Worm (Caenorhabditis elegans) whole organism, midembryonic: ENCODE data around the gene ZK616.65.
"Not testable (repeated sequence)": the region's sequence is repeated elsewhere in the genome, so short reads cannot be mapped to it uniquely, and the experiment has no call there.

Source experiments
- T22C8.4 ChIP-seq: fragments of 200-800 bp; sonication (Bioruptor generic); IDR thresholded peaks from 2 replicates; pipeline ENCODE4 v1.3.6; 2022; ENCODE audit warnings: missing genetic modification characterization, missing compliant biosample characterization
- cog-1 ChIP-seq: sonication (generic microtip); optimal IDR thresholded peaks from 2 replicates; lab custom pipeline; 2016; ENCODE audit warnings: missing genetic modification characterization, missing compliant biosample characterization
- flt-1 ChIP-seq: fragments of 200-800 bp; sonication (Bioruptor generic); IDR thresholded peaks from 2 replicates; pipeline ENCODE4 v1.3.6; 2022; ENCODE audit warnings: missing genetic modification characterization, missing compliant biosample characterization
- klf-2 ChIP-seq: fragments of 200-800 bp; sonication (Bioruptor generic); conservative IDR thresholded peaks from 2 replicates; pipeline ENCODE4 v1.3.6; 2022; ENCODE audit warnings: missing genetic modification reagents, missing genetic modification characterization, missing compliant biosample characterization
- med-1 ChIP-seq: sonication (generic microtip); optimal IDR thresholded peaks from 2 replicates; lab custom pipeline; 2017; ENCODE audit warnings: missing genetic modification characterization, mild to moderate bottlenecking, missing compliant biosample characterization, antibody characterized with exemption, missing genetic modification reagents; ENCODE audit not compliant: insufficient read depth
- ref-1 ChIP-seq: fragments of 200-800 bp; sonication (Bioruptor generic); conservative IDR thresholded peaks from 2 replicates; pipeline ENCODE4 v1.3.6; 2022; ENCODE audit warnings: missing genetic modification reagents, missing genetic modification characterization, missing compliant biosample characterization
- tab-1 ChIP-seq: fragments of 200-800 bp; sonication (Bioruptor generic); IDR thresholded peaks from 2 replicates; pipeline ENCODE4 v1.3.6; 2022; ENCODE audit warnings: missing genetic modification characterization, missing compliant biosample characterization
- ztf-23 ChIP-seq: fragments of 200-800 bp; sonication (Bioruptor generic); IDR thresholded peaks from 2 replicates; pipeline ENCODE4 v1.3.6; 2022; ENCODE audit warnings: missing genetic modification reagents, missing genetic modification characterization, missing compliant biosample characterization
- ztf-29 ChIP-seq: fragments of 200-800 bp; sonication (Bioruptor generic); IDR thresholded peaks from 2 replicates; pipeline ENCODE4 v1.3.6; 2022; ENCODE audit warnings: missing genetic modification reagents, missing genetic modification characterization, missing compliant biosample characterization

ZK616.65 gene

DNA sequence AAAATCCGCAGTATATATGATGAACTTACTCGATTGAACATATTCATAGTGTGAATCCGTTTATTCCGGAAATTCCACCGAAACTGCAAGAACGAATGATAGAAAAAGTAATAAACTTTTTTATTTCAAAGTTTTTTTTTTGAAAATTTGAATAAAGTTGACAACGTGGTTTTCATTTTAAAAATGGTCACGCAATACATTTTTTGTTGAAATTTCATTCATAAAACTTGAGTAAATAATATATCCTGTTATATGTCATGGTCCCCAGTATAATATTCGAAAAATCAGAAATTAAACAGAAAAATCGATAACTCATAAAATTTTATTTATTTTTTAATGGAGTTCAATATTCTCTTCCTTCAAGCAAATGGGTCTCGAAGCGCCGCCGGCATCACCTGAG is at the start of gene ZK616.65:
Gene ZK616.65, minus strand, starts transcription at position 101 of the 400 bp plus-strand sequence.
- TF ChIP-seq flt-1 (GFP tag; lab: Robert Waterston, UW) (no peak), ztf-29 (GFP tag; lab: Robert Waterston, UW) (no peak), ztf-23 (no peak), klf-2 (no peak)

DNA sequence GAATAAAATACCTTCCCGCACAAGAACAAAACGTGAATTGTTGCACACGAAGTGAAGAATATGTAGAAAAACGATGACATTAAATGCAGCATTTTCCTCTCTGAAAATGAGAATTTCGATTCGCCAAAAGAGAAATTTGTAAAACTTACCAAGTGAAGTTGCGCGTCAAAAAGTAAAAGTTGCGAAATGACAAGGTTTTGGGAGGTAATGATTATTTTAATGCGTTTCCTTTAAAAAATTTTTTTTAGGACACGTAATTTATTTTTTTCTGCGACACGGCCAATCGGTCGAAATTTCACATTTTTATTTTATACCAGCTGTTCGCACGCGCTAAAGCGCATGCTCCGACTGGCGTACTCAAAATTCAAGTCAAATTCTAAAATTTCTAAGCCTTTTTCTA is 45.0 kb upstream of the ZK616.65 start, which contains the start of gene Y4C6A.3:
Gene Y4C6A.3, minus strand, starts transcription at position 101 of the 400 bp plus-strand sequence.
- not testable (repeated sequence) for TF ChIP-seq ref-1, klf-2, ztf-23

DNA sequence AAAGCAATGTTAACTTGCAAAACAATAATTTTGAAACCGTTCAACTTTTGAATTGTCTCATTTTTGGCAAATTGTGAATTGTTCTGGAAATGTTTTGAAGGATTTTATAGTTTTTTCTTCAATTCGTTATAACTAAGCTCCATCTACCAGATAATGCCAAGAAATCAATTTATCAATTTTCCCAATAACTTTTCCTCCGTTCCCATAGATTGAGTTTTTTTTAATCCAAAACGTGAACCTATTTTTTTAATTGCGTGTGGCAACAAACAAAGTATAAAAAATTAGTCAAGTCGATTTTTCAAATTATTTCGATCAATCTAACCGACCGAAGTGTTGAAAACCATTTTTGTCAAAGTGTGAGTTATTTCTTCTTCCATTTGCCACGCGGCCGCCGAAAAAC is 41.6 kb upstream of the ZK616.65 start, which contains the start of gene Y4C6A.4:
Gene Y4C6A.4, plus strand, starts transcription at position 301 of the 400 bp plus-strand sequence.
- no peak for TF ChIP-seq klf-2
- no peak for TF ChIP-seq flt-1 (GFP tag; lab: Robert Waterston, UW)
- no peak for TF ChIP-seq ztf-29 (GFP tag; lab: Robert Waterston, UW)
- no peak for TF ChIP-seq T22C8.4 (GFP tag; lab: Robert Waterston, UW)
- TF ChIP-seq ref-1 = no peak
- TF ChIP-seq tab-1 (GFP tag; lab: Robert Waterston, UW) = no peak
- TF ChIP-seq cog-1 (tag; lab: Kevin White, UChicago) = no peak
- TF ChIP-seq ztf-23 = no peak
- no peak for TF ChIP-seq med-1 (GFP tag; lab: Kevin White, UChicago)

DNA sequence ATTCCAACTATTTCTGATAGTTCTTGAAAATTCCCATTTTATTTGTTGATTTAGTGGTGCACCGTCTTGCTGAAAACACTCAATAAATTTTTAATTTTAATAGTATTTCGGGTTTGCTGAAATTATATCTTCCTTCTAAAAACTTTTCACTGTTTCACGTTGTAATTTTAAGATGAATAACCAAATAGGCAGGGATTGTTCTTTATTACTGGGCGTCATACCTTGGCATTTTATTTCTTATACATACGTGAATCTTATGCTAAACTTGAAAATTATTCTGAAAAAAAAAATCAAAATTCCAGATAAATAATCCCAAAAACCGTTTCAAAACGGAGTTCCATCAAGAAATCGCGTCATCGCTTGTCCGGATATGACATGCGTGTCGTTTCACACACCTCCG is 27.7 kb upstream of the ZK616.65 start, which contains the start of gene mgl-3:
Gene mgl-3, plus strand, starts transcription at position 301 of the 400 bp plus-strand sequence.
- TF ChIP-seq med-1 (GFP tag; lab: Kevin White, UChicago) (no peak), ztf-23 (no peak), klf-2 (no peak), flt-1 (GFP tag; lab: Robert Waterston, UW) (no peak), ztf-29 (GFP tag; lab: Robert Waterston, UW) (no peak), tab-1 (GFP tag; lab: Robert Waterston, UW) (no peak), ref-1 (no peak), T22C8.4 (GFP tag; lab: Robert Waterston, UW) (no peak)

DNA sequence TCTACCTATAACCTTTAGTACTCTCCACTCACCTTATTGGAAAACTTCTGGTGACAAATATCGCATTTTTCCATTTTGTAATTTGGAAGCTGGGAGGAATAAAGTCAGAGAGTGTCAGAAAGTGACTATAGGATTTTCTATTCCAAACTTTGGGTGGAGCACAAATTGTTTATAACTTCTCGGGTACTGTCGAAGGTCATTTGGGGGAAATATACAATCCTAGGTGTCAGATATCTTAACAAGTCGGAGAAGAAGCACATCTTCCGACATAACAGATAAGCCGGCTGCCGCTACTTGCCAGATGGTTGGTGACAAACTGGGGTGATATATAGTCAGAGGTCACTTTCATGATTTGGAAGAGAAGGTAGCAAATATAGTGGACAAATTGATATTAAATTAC is 8.1 kb upstream of the ZK616.65 start, which contains the start of gene ehn-3:
Gene ehn-3, minus strand, starts transcription at position 101 of the 400 bp plus-strand sequence.
- TF ChIP-seq ref-1 = no peak

DNA sequence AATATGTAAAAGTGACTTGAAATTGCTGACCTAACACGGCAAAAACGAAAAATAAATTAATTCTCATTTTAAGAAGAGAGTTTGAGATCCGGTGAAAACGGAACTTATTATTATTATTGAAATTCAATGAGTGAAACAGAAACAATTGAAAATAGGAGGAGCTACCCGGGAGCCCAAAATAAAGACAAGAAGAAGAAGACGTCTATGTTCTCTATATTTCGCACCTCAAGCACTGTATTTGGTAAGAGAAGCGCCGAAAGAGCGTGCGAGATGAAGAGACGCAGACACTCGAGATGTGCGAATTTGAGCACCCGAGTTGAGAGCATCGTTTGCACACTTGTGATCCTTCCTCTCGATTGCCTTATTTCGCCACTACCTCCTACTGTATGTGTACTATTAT is 4.7 kb upstream of the ZK616.65 start, which contains the start of gene spp-7:
Gene spp-7, minus strand, starts transcription at position 101 of the 400 bp plus-strand sequence.
- TF ChIP-seq flt-1 (GFP tag; lab: Robert Waterston, UW) (no peak), ztf-29 (GFP tag; lab: Robert Waterston, UW) (no peak), med-1 (GFP tag; lab: Kevin White, UChicago) (no peak), cog-1 (tag; lab: Kevin White, UChicago) (no peak), ref-1 (no peak), tab-1 (GFP tag; lab: Robert Waterston, UW) (no peak), klf-2 (no peak), ztf-23 (no peak), T22C8.4 (GFP tag; lab: Robert Waterston, UW) (no peak)

DNA sequence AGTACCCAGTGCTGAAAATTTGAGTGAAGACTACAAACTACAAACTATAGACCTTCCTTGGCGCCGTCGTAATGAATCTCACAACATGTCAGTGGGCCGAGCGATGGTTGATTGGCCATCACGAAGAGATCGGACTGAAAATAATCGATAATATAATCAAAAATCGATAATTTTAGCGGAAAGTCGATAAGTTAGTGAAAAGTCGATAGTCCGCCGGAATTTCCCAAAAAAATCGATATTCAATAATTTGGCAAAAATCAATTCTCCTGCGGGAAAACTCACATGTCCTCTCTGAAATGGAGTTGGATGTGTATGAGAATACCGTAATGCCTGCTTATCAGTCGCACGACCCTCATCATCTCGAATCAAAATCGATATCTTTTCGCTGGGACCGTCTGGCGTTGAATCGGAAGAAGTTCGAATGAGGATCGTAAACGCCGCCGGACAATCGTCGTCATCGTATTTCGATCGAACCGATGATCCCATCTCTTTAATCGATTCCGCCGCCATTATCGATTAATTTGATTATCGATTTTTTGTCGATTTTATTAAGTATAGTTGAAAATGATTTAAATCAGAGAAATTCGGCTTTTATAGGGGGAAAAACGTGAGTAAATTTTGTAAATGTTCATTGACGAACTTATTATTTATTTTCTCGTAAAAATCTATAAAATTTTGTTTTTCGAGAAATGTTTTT is 769 bp upstream of the ZK616.65 start, which contains the start of gene ZK616.8:
Gene ZK616.8, minus strand, starts transcription at position 553 of the 697 bp plus-strand sequence.
- TF ChIP-seq flt-1 (GFP tag; lab: Robert Waterston, UW) = no peak
- no peak for TF ChIP-seq ztf-23
- no peak for TF ChIP-seq ztf-29 (GFP tag; lab: Robert Waterston, UW)
- no peak for TF ChIP-seq ref-1
- TF ChIP-seq tab-1 (GFP tag; lab: Robert Waterston, UW) = no peak
- TF ChIP-seq klf-2 = no peak
- peak; percentile 61 for TF ChIP-seq T22C8.4 (GFP tag; lab: Robert Waterston, UW)

DNA sequence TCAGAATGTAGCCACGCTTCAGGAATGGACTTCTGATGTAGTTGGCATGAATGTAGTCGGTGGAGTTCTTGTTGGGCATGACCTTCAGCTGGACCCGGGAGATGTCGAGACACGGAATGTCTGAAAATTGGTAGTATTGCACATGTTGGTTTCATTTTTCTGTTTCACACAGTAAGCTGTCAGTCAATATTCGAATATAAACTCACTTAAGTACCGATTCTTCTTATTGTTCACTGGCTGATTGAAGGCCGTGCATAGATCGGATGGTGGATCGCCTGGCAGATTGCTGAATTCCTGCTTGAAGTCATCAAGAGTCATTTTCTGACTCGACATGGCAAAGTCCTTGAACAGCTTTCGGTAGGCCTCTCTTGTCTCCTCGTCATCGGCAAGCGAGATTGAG is 1.9 kb downstream of the ZK616.65 start:
- TF ChIP-seq T22C8.4 (GFP tag; lab: Robert Waterston, UW) (no peak), tab-1 (GFP tag; lab: Robert Waterston, UW) (no peak), med-1 (GFP tag; lab: Kevin White, UChicago) (no peak), flt-1 (GFP tag; lab: Robert Waterston, UW) (no peak), ztf-23 (no peak), ref-1 (no peak), ztf-29 (GFP tag; lab: Robert Waterston, UW) (no peak), klf-2 (no peak), cog-1 (tag; lab: Kevin White, UChicago) (no peak)

DNA sequence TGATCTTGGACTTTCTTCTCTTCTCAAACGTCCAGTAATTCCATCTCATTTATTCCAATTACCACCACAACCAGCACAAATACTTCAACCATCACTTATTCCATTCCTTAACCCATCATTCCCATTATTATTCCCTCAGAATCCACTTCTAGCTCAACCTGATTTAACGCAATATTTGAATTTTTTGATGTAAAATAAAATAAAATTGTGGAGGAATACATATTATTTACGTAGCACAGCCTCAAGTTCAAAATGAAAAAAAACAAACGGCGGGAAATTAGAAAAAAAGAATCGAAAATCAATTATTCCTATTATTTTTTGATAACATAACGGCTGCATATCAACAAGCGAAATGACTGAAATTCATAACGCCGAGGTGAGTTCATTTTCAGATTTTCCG is 5.7 kb downstream of the ZK616.65 start, which contains the start of gene ZK616.61:
Gene ZK616.61, plus strand, starts transcription at position 301 of the 400 bp plus-strand sequence.
- TF ChIP-seq med-1 (GFP tag; lab: Kevin White, UChicago) = no peak
- no peak for TF ChIP-seq ztf-23
- TF ChIP-seq ztf-29 (GFP tag; lab: Robert Waterston, UW) = no peak
- no peak for TF ChIP-seq ref-1
- no peak for TF ChIP-seq T22C8.4 (GFP tag; lab: Robert Waterston, UW)
- no peak for TF ChIP-seq klf-2
- no peak for TF ChIP-seq flt-1 (GFP tag; lab: Robert Waterston, UW)
- no peak for TF ChIP-seq cog-1 (tag; lab: Kevin White, UChicago)
- TF ChIP-seq tab-1 (GFP tag; lab: Robert Waterston, UW) = no peak

DNA sequence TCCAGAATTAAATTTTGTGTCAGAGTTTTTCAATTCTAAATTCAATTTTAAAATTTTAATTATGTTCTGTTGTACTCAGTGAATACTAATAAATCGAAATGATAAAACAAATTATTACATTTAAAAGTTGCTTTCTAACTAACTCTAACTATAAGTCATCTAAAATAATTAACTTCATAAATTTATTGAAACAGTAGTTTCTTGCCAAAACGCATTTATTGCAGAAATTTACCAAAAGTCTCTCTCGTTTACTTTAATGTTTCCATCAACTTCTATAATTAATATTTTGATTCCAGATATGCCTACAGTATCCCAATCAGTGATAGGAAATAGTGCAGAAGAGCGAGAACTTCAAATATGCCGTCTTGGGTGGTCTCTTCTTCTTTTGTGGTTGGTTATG is 10.4 kb downstream of the ZK616.65 start, which contains the start of gene ZK616.1:
Gene ZK616.1, plus strand, starts transcription at position 301 of the 400 bp plus-strand sequence.
- TF ChIP-seq ztf-29 (GFP tag; lab: Robert Waterston, UW) (no peak), ztf-23 (no peak), T22C8.4 (GFP tag; lab: Robert Waterston, UW) (no peak), klf-2 (no peak), med-1 (GFP tag; lab: Kevin White, UChicago) (no peak), ref-1 (no peak), tab-1 (GFP tag; lab: Robert Waterston, UW) (no peak), flt-1 (GFP tag; lab: Robert Waterston, UW) (no peak), cog-1 (tag; lab: Kevin White, UChicago) (no peak)
